ENCODE assay signal across 1 fruit fly cellular context in genomic region chrX:9638927-9639420, dm6.
A peak's percentile ranks its signal among the peaks of the same experiment; 100 is the strongest.
TF ChIP-seq lines count a peak whose summit lies in the region.

No protein-coding gene starts in this region.

TF ChIP-seq in whole organism, embryonic, 481 proteins besides CTCF, POLR2A, EP300 and RAD21 (continued from another document):
- TF ChIP-seq CG17829 (tag; optimal IDR thresholded peaks at IDR 0.05; lab: Kevin White, UChicago), result no peak
- TF ChIP-seq NC2α (GFP tag; optimal IDR thresholded peaks at IDR 0.05; lab: Kevin White, UChicago), result no peak
- no peak for TF ChIP-seq CG8089 (GFP tag; optimal IDR thresholded peaks at IDR 0.05; lab: Kevin White, UChicago)
- TF ChIP-seq sr (GFP tag; IDR thresholded peaks at IDR 0.05; lab: Robert Waterston, UW), result no peak
- no peak for TF ChIP-seq H2.0 (GFP tag; IDR thresholded peaks at IDR 0.05; lab: Robert Waterston, UW)
- TF ChIP-seq CG13775 (GFP tag; optimal IDR thresholded peaks at IDR 0.05; lab: Kevin White, UChicago), result no peak
- peak; percentile 6 for TF ChIP-seq Fer1 (GFP tag; optimal IDR thresholded peaks at IDR 0.05; lab: Kevin White, UChicago)
- no peak for TF ChIP-seq nmo (GFP tag; optimal IDR thresholded peaks at IDR 0.05; lab: Kevin White, UChicago)
- no peak for TF ChIP-seq CG14441 (GFP tag; IDR thresholded peaks at IDR 0.05; lab: Robert Waterston, UW)
- no peak for TF ChIP-seq p53 (GFP tag; optimal IDR thresholded peaks at IDR 0.05; lab: Kevin White, UChicago)
- no peak for TF ChIP-seq CG3065 (GFP tag; optimal IDR thresholded peaks at IDR 0.05; lab: Kevin White, UChicago)
- TF ChIP-seq sqz (GFP tag; optimal IDR thresholded peaks at IDR 0.05; lab: Kevin White, UChicago), result peak; percentile 89
- TF ChIP-seq croc (GFP tag; conservative IDR thresholded peaks at IDR 0.05; lab: Robert Waterston, UW), result no peak
- no peak for TF ChIP-seq CG11093 (GFP tag; IDR thresholded peaks at IDR 0.05; lab: Robert Waterston, UW)
- TF ChIP-seq pum (GFP tag; optimal IDR thresholded peaks at IDR 0.05; lab: Kevin White, UChicago), result no peak
- no peak for TF ChIP-seq aop (GFP tag; IDR thresholded peaks at IDR 0.05; lab: Robert Waterston, UW)
- no peak for TF ChIP-seq CG16815 (GFP tag; optimal IDR thresholded peaks at IDR 0.05; lab: Kevin White, UChicago)
- no peak for TF ChIP-seq Gug (GFP tag; IDR thresholded peaks at IDR 0.05; lab: Robert Waterston, UW)
- 0 out of 2 replicates have a peak, but pooled peaks have one; percentile 10 for TF ChIP-seq CG2129 (GFP tag; IDR thresholded peaks at IDR 0.05; lab: Robert Waterston, UW; ENCODE audit: partially characterized antibody)
- no peak for TF ChIP-seq Rfx (GFP tag; IDR thresholded peaks at IDR 0.05; lab: Robert Waterston, UW)
- TF ChIP-seq bsh (GFP tag; optimal IDR thresholded peaks at IDR 0.05; lab: Kevin White, UChicago), result peak in 1 of 2 experiments; percentile 4
- no peak for TF ChIP-seq lov (optimal IDR thresholded peaks at IDR 0.05; lab: Kevin White, UChicago)
- no peak for TF ChIP-seq lov (GFP tag; IDR thresholded peaks at IDR 0.05; lab: Robert Waterston, UW)
- no peak for TF ChIP-seq Ssrp (tag; optimal IDR thresholded peaks at IDR 0.05; lab: Kevin White, UChicago)
- TF ChIP-seq sna (GFP tag; IDR thresholded peaks at IDR 0.05; lab: Robert Waterston, UW; ENCODE audit: partially characterized antibody), result 0 out of 2 replicates have a peak, but pooled peaks have one; percentile 38
- peak; percentile 63 for TF ChIP-seq Drgx (GFP tag; IDR thresholded peaks at IDR 0.05; lab: Robert Waterston, UW)
- TF ChIP-seq zen (tag; optimal IDR thresholded peaks at IDR 0.05; lab: Kevin White, UChicago), result no peak
- peak; percentile 91 for TF ChIP-seq crol (GFP tag; IDR thresholded peaks at IDR 0.05; lab: Robert Waterston, UW)
- TF ChIP-seq CG6689 (GFP tag; IDR thresholded peaks at IDR 0.05; lab: Robert Waterston, UW), result 0 out of 2 replicates have a peak, but pooled peaks have one; percentile 15
- no peak for TF ChIP-seq ro (GFP tag; IDR thresholded peaks at IDR 0.05; lab: Robert Waterston, UW)
- TF ChIP-seq da (GFP tag; optimal IDR thresholded peaks at IDR 0.05; lab: Kevin White, UChicago), result no peak
- TF ChIP-seq seq (GFP tag; IDR thresholded peaks at IDR 0.05; lab: Robert Waterston, UW), result peak; percentile 93
- no peak for TF ChIP-seq Dbx (GFP tag; IDR thresholded peaks at IDR 0.05; lab: Robert Waterston, UW)
- TF ChIP-seq tin (GFP tag; optimal IDR thresholded peaks at IDR 0.05; lab: Kevin White, UChicago), result no peak
- TF ChIP-seq ttk (GFP tag; IDR thresholded peaks at IDR 0.05; lab: Robert Waterston, UW), result peak; percentile 52; the same call in 1 of the 2 replicates
- TF ChIP-seq CG1792 (GFP tag; optimal IDR thresholded peaks at IDR 0.05; lab: Kevin White, UChicago), result no peak
- TF ChIP-seq bbx (GFP tag; IDR thresholded peaks at IDR 0.05; lab: Robert Waterston, UW; ENCODE audit: partially characterized antibody), result peak; percentile 58
- TF ChIP-seq CG32772 (GFP tag; IDR thresholded peaks at IDR 0.05; lab: Robert Waterston, UW), result peak; percentile 21; the same call in 1 of the 2 replicates
- TF ChIP-seq amos (GFP tag; IDR thresholded peaks at IDR 0.05; lab: Robert Waterston, UW; ENCODE audit: partially characterized antibody), result 0 out of 2 replicates have a peak, but pooled peaks have one; percentile 33
- peak; percentile 60 for TF ChIP-seq CG34224 (GFP tag; IDR thresholded peaks at IDR 0.05; lab: Robert Waterston, UW; ENCODE audit: partially characterized antibody)
- no peak for TF ChIP-seq Spps (tag; optimal IDR thresholded peaks at IDR 0.05; lab: Kevin White, UChicago)
- peak; percentile 92 for TF ChIP-seq CG2116 (GFP tag; optimal IDR thresholded peaks at IDR 0.05; lab: Kevin White, UChicago)
- no peak for TF ChIP-seq lola (GFP tag; optimal IDR thresholded peaks at IDR 0.05; lab: Kevin White, UChicago)
- TF ChIP-seq Rx (GFP tag; IDR thresholded peaks at IDR 0.05; lab: Robert Waterston, UW), result no peak
- no peak for TF ChIP-seq CG7556 (GFP tag; optimal IDR thresholded peaks at IDR 0.05; lab: Kevin White, UChicago)
- TF ChIP-seq CG12071 (GFP tag; optimal IDR thresholded peaks at IDR 0.05; lab: Kevin White, UChicago), result no peak
- TF ChIP-seq Opbp (GFP tag; IDR thresholded peaks at IDR 0.05; lab: Robert Waterston, UW; ENCODE audit: partially characterized antibody), result peak; percentile 57; the same call in 1 of the 3 replicates
- no peak for TF ChIP-seq gce (GFP tag; IDR thresholded peaks at IDR 0.05; lab: Robert Waterston, UW)
- no peak for TF ChIP-seq Nf-YC (tag; optimal IDR thresholded peaks at IDR 0.05; lab: Kevin White, UChicago)
- TF ChIP-seq CG4282 (GFP tag; optimal IDR thresholded peaks at IDR 0.05; lab: Kevin White, UChicago), result no peak
- no peak for TF ChIP-seq CG7987 (GFP tag; optimal IDR thresholded peaks at IDR 0.05; lab: Kevin White, UChicago)
- TF ChIP-seq CG30403 (GFP tag; optimal IDR thresholded peaks at IDR 0.05; lab: Kevin White, UChicago), result no peak
- no peak for TF ChIP-seq Mrtf (GFP tag; IDR thresholded peaks at IDR 0.05; lab: Robert Waterston, UW)
- no peak for TF ChIP-seq CG13123 (GFP tag; optimal IDR thresholded peaks at IDR 0.05; lab: Kevin White, UChicago)
- no peak for TF ChIP-seq jumu (GFP tag; optimal IDR thresholded peaks at IDR 0.05; lab: Kevin White, UChicago)
- peak; percentile 11 for TF ChIP-seq Sox102F (GFP tag; optimal IDR thresholded peaks at IDR 0.05; lab: Kevin White, UChicago)
- peak; percentile 11 for TF ChIP-seq CG7839 (tag; optimal IDR thresholded peaks at IDR 0.05; lab: Kevin White, UChicago)
- TF ChIP-seq CG8281 (tag; optimal IDR thresholded peaks at IDR 0.05; lab: Kevin White, UChicago), result no peak
- peak; percentile 20; the same call in 1 of the 2 replicates for TF ChIP-seq HLH3B (GFP tag; IDR thresholded peaks at IDR 0.05; lab: Robert Waterston, UW)
- no peak for TF ChIP-seq vfl (GFP tag; optimal IDR thresholded peaks at IDR 0.05; lab: Kevin White, UChicago)
- no peak for TF ChIP-seq ATbp (GFP tag; optimal IDR thresholded peaks at IDR 0.05; lab: Kevin White, UChicago)
- no peak for TF ChIP-seq crp (GFP tag; optimal IDR thresholded peaks at IDR 0.05; lab: Kevin White, UChicago)
- no peak for TF ChIP-seq run (tag; optimal IDR thresholded peaks at IDR 0.05; lab: Kevin White, UChicago)
- no peak for TF ChIP-seq fru (optimal IDR thresholded peaks at IDR 0.05; lab: Kevin White, UChicago)
- no peak for TF ChIP-seq CG8290 (GFP tag; optimal IDR thresholded peaks at IDR 0.05; lab: Kevin White, UChicago)
- peak in 1 of 2 experiments; percentile 42 for TF ChIP-seq CG8290 (tag; optimal IDR thresholded peaks at IDR 0.05; lab: Kevin White, UChicago)
- no peak for TF ChIP-seq CG13424 (tag; optimal IDR thresholded peaks at IDR 0.05; lab: Kevin White, UChicago)
- TF ChIP-seq CG3995 (GFP tag; optimal IDR thresholded peaks at IDR 0.05; lab: Kevin White, UChicago), result no peak
- no peak for TF ChIP-seq CG7271 (tag; optimal IDR thresholded peaks at IDR 0.05; lab: Kevin White, UChicago)
- no peak for TF ChIP-seq CG17186 (GFP tag; optimal IDR thresholded peaks at IDR 0.05; lab: Kevin White, UChicago)
- TF ChIP-seq prd (optimal IDR thresholded peaks at IDR 0.05; lab: Kevin White, UChicago), result no peak
- no peak for TF ChIP-seq prd (GFP tag; IDR thresholded peaks at IDR 0.05; lab: Robert Waterston, UW)
- TF ChIP-seq Meics (GFP tag; optimal IDR thresholded peaks at IDR 0.05; lab: Kevin White, UChicago), result no peak
- no peak for TF ChIP-seq CG2889 (GFP tag; IDR thresholded peaks at IDR 0.05; lab: Robert Waterston, UW)
- TF ChIP-seq Bgb (GFP tag; IDR thresholded peaks at IDR 0.05; lab: Robert Waterston, UW; ENCODE audit: partially characterized antibody), result no peak
- no peak for TF ChIP-seq CG14860 (GFP tag; IDR thresholded peaks at IDR 0.05; lab: Robert Waterston, UW; ENCODE audit: partially characterized antibody)
- no peak for TF ChIP-seq gcm2 (GFP tag; optimal IDR thresholded peaks at IDR 0.05; lab: Kevin White, UChicago)
- TF ChIP-seq toy (GFP tag; IDR thresholded peaks at IDR 0.05; lab: Robert Waterston, UW), result no peak
- 0 out of 4 replicates have a peak, but pooled peaks have one; percentile 67 for TF ChIP-seq chinmo (GFP tag; IDR thresholded peaks at IDR 0.05; lab: Robert Waterston, UW; ENCODE audit: partially characterized antibody)
- TF ChIP-seq yki (optimal IDR thresholded peaks at IDR 0.05; lab: Kevin White, UChicago), result peak; percentile 9
- TF ChIP-seq CG11696 (GFP tag; IDR thresholded peaks at IDR 0.05; lab: Robert Waterston, UW), result no peak
- TF ChIP-seq NK7.1 (GFP tag; optimal IDR thresholded peaks at IDR 0.05; lab: Kevin White, UChicago), result no peak
- TF ChIP-seq CG18262 (tag; optimal IDR thresholded peaks at IDR 0.05; lab: Kevin White, UChicago), result no peak
- TF ChIP-seq CG16813 (GFP tag; IDR thresholded peaks at IDR 0.05; lab: Robert Waterston, UW; ENCODE audit: partially characterized antibody), result peak; percentile 26; the same call in 1 of the 3 replicates
- TF ChIP-seq eyg (GFP tag; optimal IDR thresholded peaks at IDR 0.05; lab: Kevin White, UChicago), result no peak
- no peak for TF ChIP-seq vvl (GFP tag; IDR thresholded peaks at IDR 0.05; lab: Robert Waterston, UW)
- TF ChIP-seq CG31365 (tag; optimal IDR thresholded peaks at IDR 0.05; lab: Kevin White, UChicago), result no peak
- no peak for TF ChIP-seq CG9797 (GFP tag; optimal IDR thresholded peaks at IDR 0.05; lab: Kevin White, UChicago)
- no peak for TF ChIP-seq CG10209 (GFP tag; optimal IDR thresholded peaks at IDR 0.05; lab: Kevin White, UChicago)
- no peak for TF ChIP-seq sug (tag; optimal IDR thresholded peaks at IDR 0.05; lab: Kevin White, UChicago)
- peak; percentile 99 for TF ChIP-seq stwl (tag; optimal IDR thresholded peaks at IDR 0.05; lab: Kevin White, UChicago)
- no peak for TF ChIP-seq CG6854 (GFP tag; optimal IDR thresholded peaks at IDR 0.05; lab: Kevin White, UChicago)
- peak; percentile 15; the same call in 1 of the 2 replicates for TF ChIP-seq Adf1 (GFP tag; IDR thresholded peaks at IDR 0.05; lab: Robert Waterston, UW)
- no peak for TF ChIP-seq Sry-β (GFP tag; optimal IDR thresholded peaks at IDR 0.05; lab: Kevin White, UChicago)
- TF ChIP-seq Hmr (GFP tag; optimal IDR thresholded peaks at IDR 0.05; lab: Kevin White, UChicago), result no peak
- TF ChIP-seq CG8359 (GFP tag; optimal IDR thresholded peaks at IDR 0.05; lab: Kevin White, UChicago; ENCODE audit: borderline replicate concordance), result no peak
- no peak for TF ChIP-seq CkIIα-i1 (GFP tag; IDR thresholded peaks at IDR 0.05; lab: Robert Waterston, UW)
- TF ChIP-seq CG13624 (GFP tag; optimal IDR thresholded peaks at IDR 0.05; lab: Kevin White, UChicago), result peak; percentile 22
- no peak for TF ChIP-seq row (GFP tag; IDR thresholded peaks at IDR 0.05; lab: Robert Waterston, UW)
- no peak for TF ChIP-seq Sry-δ (GFP tag; optimal IDR thresholded peaks at IDR 0.05; lab: Kevin White, UChicago)
- no peak for TF ChIP-seq CG9437 (GFP tag; optimal IDR thresholded peaks at IDR 0.05; lab: Kevin White, UChicago)
- TF ChIP-seq BtbVII (GFP tag; optimal IDR thresholded peaks at IDR 0.05; lab: Kevin White, UChicago), result no peak
- TF ChIP-seq Med (GFP tag; lab: Kevin White, UChicago), result peak; percentile 70
- no peak for TF ChIP-seq MBD-R2 (GFP tag; IDR thresholded peaks at IDR 0.05; lab: Robert Waterston, UW)
- TF ChIP-seq CG15601 (tag; optimal IDR thresholded peaks at IDR 0.05; lab: Kevin White, UChicago), result no peak
- no peak for TF ChIP-seq Xbp1 (GFP tag; optimal IDR thresholded peaks at IDR 0.05; lab: Kevin White, UChicago)
- TF ChIP-seq CG1529 (GFP tag; optimal IDR thresholded peaks at IDR 0.05; lab: Kevin White, UChicago), result no peak
- TF ChIP-seq CG14667 (GFP tag; IDR thresholded peaks at IDR 0.05; lab: Robert Waterston, UW), result no peak
- TF ChIP-seq so (GFP tag; IDR thresholded peaks at IDR 0.05; lab: Robert Waterston, UW), result no peak
- TF ChIP-seq Hr39 (optimal IDR thresholded peaks at IDR 0.05; lab: Kevin White, UChicago), result no peak
- peak; percentile 34; the same call in 1 of the 3 replicates for TF ChIP-seq CG6791 (GFP tag; IDR thresholded peaks at IDR 0.05; lab: Robert Waterston, UW; ENCODE audit: partially characterized antibody)
- no peak for TF ChIP-seq CG12942 (GFP tag; optimal IDR thresholded peaks at IDR 0.05; lab: Kevin White, UChicago)
- no peak for TF ChIP-seq CG2875 (GFP tag; optimal IDR thresholded peaks at IDR 0.05; lab: Kevin White, UChicago)
- TF ChIP-seq CG9215 (GFP tag; IDR thresholded peaks at IDR 0.05; lab: Robert Waterston, UW), result no peak
- TF ChIP-seq az2 (GFP tag; optimal IDR thresholded peaks at IDR 0.05; lab: Kevin White, UChicago), result no peak
- TF ChIP-seq CG8944 (GFP tag; optimal IDR thresholded peaks at IDR 0.05; lab: Kevin White, UChicago), result no peak
- TF ChIP-seq CG5953 (GFP tag; IDR thresholded peaks at IDR 0.05; lab: Robert Waterston, UW), result no peak
- TF ChIP-seq MESR4 (GFP tag; optimal IDR thresholded peaks at IDR 0.05; lab: Kevin White, UChicago), result no peak
- TF ChIP-seq Hand (GFP tag; optimal IDR thresholded peaks at IDR 0.05; lab: Kevin White, UChicago), result peak; percentile 29
- no peak for TF ChIP-seq sisA (GFP tag; IDR thresholded peaks at IDR 0.05; lab: Robert Waterston, UW)
- TF ChIP-seq ac (GFP tag; optimal IDR thresholded peaks at IDR 0.05; lab: Kevin White, UChicago), result no peak
- TF ChIP-seq ash1 (GFP tag; optimal IDR thresholded peaks at IDR 0.05; lab: Kevin White, UChicago), result no peak
- peak; percentile 18 for TF ChIP-seq CG15514 (GFP tag; optimal IDR thresholded peaks at IDR 0.05; lab: Kevin White, UChicago)
- peak; percentile 52 for TF ChIP-seq Deaf1 (tag; optimal IDR thresholded peaks at IDR 0.05; lab: Kevin White, UChicago)
